Worm (Caenorhabditis elegans): ENCODE measurements around the gene irg-1.
"Not testable (repeated sequence)": the region's sequence is repeated elsewhere in the genome, so short reads cannot be mapped to it uniquely, and the experiment has no call there.

irg-1 gene

DNA sequence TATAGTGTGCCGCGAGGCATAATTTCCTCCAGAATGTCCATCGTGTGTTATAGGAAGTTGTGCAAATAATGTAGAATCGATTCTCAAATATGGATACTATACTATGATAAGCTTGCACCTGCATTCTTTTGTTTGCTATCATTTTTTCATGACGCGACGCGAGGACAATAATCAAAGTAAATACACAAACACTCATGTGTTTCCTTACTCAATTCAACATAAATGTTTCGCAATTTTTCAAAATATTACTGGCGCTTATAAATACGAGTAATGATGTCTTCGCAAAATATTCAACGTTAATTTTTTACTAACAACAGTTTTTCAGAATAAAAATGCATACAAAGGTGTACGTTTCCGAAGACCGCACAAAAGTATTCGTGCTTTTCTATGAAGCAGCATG lies at the start of gene irg-1:
irg-1 (plus strand) TSS at position 326 of the 400 bp plus-strand sequence.
- no peak for TF ChIP-seq unc-62 (GFP tag; optimal IDR thresholded peaks at IDR 0.05)

DNA sequence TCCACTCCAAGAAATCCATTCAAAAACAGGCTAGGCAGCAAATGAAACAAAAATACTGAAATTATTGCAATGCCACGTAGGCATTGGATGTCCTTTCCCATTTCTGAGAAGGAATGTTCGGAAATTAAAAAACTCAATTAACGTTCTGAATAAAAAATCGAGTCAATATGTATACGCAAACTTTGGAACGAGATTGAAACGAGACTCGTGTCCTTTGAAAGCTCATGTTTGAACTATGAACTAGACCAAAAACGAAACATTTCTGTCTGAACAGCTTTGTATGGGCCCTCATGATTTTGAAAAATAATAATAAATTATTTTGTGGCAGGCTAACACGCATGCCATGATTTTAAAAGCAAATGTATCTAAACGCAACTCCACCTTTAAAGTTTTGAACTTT lies 48.4 kb upstream of the irg-1 start, which contains the start of gene oac-2:
oac-2 (minus strand) TSS at position 101 of the 400 bp plus-strand sequence.
- no peak for TF ChIP-seq unc-62 (GFP tag; optimal IDR thresholded peaks at IDR 0.05)

DNA sequence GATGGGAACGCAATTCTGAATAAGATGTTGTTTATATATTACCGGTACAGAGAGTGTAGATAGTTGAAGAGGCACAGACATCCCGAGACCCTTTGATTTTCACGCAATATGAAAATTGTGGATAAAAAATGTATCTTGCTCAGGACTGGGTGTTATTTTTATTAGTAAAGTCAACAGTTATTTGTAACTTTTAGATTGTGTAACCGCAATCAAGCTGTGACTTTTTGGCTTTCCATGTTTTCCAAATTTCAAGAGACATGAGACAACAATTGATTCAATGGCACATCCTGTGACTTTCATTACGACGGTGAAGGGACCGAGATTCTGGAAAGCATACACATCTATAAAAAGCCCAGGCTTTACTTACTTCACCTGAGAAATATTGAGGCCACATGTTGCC lies 47.2 kb upstream of the irg-1 start:
- no peak for TF ChIP-seq unc-62 (GFP tag; optimal IDR thresholded peaks at IDR 0.05)

DNA sequence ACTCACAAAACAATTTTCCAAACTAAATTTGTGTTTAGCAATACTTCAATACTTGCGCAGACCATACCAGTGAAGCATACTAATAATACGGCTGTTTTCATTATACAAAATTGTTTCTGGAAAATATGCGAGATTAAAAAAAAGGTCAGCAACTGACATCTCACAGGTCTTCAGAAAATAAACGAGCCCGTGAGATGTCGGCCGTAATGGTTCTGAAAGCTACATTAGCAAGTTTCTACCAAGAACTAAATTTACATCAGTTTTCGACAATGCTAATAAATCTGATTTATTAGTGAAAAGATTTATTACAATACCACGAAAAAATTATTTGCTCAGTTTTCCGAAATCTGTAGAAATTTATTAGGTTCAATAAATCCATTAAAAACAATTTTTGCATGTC lies 45.9 kb upstream of the irg-1 start, which contains the start of gene srbc-31:
srbc-31 (minus strand) TSS at position 101 of the 400 bp plus-strand sequence.
- no peak for TF ChIP-seq unc-62 (GFP tag; optimal IDR thresholded peaks at IDR 0.05)

DNA sequence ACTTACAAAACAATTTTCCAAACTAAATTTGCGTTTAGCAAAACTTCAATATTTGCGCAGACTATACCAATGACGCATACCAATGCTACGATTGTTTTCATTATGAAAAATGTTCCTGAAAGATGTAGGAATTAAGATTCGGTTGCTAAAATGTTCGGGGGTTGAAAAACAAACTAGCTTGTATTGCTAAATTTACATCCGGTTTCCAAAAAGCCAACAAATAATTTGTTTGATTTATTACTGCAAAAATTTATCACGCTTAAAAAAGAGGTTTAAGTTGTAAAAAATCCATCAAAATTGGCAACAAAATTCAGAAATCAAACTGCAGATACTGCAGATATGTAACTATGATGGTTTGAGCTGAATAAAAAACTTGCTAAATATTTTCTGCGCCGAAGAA lies 43.0 kb upstream of the irg-1 start, which contains the start of gene srbc-30:
srbc-30 (minus strand) TSS at position 101 of the 400 bp plus-strand sequence.
- no peak for TF ChIP-seq unc-62 (GFP tag; optimal IDR thresholded peaks at IDR 0.05)

DNA sequence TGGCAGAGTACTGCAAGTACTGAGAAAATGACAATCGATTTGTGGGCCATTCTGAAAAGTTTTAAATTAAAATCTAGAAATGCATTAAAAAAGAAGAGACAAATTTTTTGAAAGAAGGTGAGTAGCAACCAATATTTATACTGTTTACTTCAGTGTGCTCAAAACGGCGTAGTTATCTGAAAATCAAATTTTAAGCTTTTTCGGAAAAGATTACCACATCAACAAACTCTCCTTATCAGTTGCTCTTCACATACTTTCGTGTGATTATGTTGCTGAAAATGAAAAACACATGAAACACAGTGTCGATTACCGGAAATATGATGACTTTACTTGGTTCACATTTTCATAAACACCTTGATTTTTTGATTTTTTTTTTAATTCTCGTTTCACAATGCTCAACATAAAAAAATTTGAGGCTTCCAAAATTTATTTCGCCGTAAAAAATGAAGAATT lies 40.8 kb upstream of the irg-1 start, which contains the start of gene lys-7:
lys-7 (minus strand) TSS at position 51 of the 453 bp plus-strand sequence.
- TF ChIP-seq unc-62 (GFP tag; optimal IDR thresholded peaks at IDR 0.05), result no peak

DNA sequence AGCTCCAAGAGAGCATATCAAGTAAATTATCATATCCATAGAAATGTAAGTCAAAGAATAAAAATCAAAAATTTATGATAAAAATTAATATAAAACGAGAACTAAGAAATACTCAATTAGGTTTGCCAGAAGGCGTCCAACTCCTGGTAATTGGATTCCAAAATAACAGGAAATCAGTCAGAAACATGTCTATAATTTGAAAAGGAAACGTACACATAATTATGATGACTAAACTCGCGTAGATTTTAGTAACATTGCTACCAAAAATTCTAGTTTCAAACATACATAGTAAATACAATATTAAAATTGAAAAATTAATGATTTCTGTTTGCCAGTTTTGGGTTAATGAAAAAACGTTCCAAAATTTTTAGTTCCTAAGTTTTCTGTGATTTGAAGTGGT lies 38.7 kb upstream of the irg-1 start, which contains the start of gene srbc-33:
srbc-33 (minus strand) TSS at position 101 of the 400 bp plus-strand sequence.
- no peak for TF ChIP-seq unc-62 (GFP tag; optimal IDR thresholded peaks at IDR 0.05)

DNA sequence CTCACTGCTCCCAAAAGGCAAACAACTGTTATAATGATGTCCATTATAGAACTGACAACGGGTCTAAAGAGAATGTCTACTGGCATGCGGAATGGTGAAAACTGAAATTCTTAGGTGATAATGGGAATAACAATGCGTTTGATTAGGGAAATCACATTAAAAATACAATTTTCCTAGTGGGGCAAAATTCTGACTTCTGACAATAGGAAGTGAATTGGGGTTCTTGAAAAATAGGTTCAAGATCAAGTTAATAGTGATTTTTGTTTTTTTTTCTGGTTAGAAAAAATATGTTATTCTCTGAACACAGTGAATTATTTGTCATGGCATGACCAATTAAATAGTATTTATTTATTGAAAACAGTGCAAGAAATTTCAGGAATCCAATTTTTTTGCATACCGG lies 36.5 kb upstream of the irg-1 start, which contains the start of gene srbc-32:
srbc-32 (minus strand) TSS at position 101 of the 400 bp plus-strand sequence.
- TF ChIP-seq unc-62 (GFP tag; optimal IDR thresholded peaks at IDR 0.05), result no peak

DNA sequence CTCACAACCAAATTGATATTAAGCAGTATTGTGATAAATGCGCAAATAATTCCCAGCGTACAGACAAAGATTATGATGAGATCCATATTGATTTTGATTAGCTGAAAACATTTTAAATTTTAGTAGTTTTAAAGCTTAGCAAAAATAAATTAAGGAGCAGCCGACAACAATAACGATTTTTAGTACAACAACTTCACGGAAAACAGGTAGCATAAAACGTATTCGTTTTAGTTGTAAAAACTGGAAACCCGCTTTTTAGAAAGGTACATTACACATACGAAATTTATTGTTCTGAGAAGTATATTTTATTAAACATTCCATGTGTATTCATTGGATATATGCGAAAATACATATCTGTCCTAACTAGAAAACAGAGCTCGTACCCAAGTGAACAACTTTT lies 33.0 kb upstream of the irg-1 start, which contains the start of gene srbc-36:
srbc-36 (minus strand) TSS at position 101 of the 400 bp plus-strand sequence.
- no peak for TF ChIP-seq unc-62 (GFP tag; optimal IDR thresholded peaks at IDR 0.05)

DNA sequence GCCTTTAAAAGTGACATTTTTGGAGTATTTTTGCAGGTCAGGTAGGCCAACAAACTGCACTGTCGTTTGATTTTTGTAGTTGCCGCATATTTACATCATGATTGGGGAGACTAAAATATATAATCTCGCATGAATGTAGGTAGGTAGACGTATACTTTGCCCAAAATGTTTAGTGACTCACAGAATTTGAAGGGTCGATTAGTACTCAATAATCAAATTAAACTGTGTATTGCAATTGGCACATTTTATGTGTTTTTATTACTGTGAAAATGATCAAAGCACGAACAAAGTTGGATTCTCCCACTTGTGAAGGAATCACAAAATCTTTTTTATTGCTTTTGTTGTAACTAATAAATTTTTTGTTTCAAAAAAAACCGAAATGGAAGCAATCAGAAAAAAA lies 26.5 kb upstream of the irg-1 start, which contains the start of gene C07G3.15:
C07G3.15 (minus strand) TSS at position 101 of the 400 bp plus-strand sequence.
- no peak for TF ChIP-seq unc-62 (GFP tag; optimal IDR thresholded peaks at IDR 0.05)

DNA sequence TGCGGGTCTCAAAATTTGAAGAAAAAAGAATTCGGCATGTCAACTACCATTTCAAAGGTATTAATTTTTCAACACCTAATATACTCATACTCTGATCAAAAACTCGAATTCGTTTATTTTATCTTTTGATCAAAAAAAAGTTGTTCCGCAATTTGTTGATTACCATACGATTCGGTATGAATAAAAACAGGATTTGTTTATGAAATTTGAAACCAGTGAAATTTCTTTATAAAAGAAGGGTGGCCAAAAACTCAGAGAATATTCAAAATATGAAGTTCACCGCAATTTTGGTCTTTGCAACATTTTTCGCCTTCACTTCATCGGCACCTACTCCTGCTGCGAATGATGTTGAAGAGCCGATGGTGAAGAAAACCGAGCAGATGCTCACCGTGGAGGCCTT lies 21.3 kb upstream of the irg-1 start, which contains the start of the genes C07G3.8 and C07G3.10:
C07G3.8 (minus strand) TSS at position 101 of the 400 bp plus-strand sequence.
C07G3.10 (plus strand) TSS at position 270 of the 400 bp plus-strand sequence.
- no peak for TF ChIP-seq unc-62 (GFP tag; optimal IDR thresholded peaks at IDR 0.05)

DNA sequence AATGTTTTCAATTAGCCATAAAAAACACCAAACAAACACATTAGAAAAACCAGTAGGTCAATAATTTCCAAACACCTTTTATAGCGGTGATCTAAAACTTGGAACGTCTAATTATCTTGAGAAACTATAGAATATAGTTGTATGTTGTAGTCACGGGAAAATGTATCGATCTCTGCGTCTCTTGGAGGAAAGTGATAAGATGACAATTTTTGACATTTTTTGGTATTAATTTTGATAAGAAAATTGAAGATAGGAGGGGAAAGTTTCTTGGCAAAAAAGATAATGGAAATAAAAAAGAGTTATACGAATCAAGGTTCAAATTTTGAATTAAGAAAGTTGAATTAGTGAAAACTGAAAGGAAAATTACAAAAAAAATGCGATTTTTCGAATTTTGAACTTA lies 17.6 kb upstream of the irg-1 start:
- no peak for TF ChIP-seq unc-62 (GFP tag; optimal IDR thresholded peaks at IDR 0.05)

DNA sequence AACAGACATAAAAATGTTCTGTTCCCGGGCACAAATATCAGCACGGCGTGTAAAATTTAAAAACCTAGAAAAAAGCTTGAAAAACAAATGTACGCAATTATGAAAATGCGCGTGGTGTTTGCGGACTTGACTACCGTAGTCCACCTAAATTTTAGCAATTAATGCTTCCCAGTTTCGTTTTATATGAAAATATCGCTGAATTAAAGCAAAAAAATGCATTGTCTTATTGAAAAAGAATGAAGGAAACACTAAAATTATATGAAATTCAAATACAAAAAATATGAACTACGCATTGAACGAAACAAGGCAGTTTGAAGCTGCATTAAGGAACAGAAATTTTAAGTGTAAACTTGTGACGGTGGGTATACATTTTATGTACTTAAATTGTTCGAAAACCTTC lies 17.1 kb upstream of the irg-1 start, which contains the start of gene ugt-64:
ugt-64 (minus strand) TSS at position 101 of the 400 bp plus-strand sequence.
- TF ChIP-seq unc-62 (GFP tag; optimal IDR thresholded peaks at IDR 0.05), result not testable (repeated sequence)

DNA sequence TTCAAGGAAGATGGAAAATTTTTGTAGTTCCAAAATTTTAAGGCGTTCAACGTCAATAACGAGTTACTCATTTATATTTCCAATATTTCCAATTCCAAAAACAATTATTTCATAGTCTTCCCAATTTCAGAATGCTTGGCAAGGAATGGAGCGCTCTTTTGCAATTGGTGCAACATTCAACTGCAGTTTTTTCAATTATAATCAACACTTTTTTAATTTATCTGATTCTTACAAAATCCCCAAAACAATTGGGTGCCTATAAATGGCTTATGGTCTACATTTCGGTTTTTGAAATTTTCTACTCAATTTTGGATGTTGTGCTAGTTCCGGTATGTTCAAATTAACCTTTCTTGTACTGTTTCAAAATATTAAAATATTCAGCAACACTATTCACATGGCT lies 15.7 kb upstream of the irg-1 start, which contains the start of gene str-225:
str-225 (plus strand) TSS at position 132 of the 400 bp plus-strand sequence.
- TF ChIP-seq unc-62 (GFP tag; optimal IDR thresholded peaks at IDR 0.05), result no peak

DNA sequence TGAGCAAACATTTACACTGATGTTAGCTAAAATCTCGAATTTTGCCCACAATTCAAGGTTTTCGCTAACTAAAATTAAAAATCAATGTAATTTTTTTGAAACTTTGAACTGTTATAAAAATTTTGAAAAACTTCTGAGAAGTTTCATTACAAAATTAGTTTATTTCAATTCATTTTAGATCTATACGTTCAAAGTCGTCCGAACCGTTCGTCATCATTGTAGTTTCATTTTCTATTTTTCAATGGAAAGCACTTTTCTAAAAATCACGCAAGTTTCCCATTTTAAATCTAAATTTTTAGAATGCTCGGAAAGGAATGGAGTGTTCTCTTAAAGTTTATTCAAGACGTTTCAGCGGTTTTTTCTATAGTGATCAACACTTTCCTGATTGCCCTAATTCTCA lies 13.5 kb upstream of the irg-1 start, which contains the start of gene str-228:
str-228 (plus strand) TSS at position 301 of the 400 bp plus-strand sequence.
- TF ChIP-seq unc-62 (GFP tag; optimal IDR thresholded peaks at IDR 0.05), result no peak

DNA sequence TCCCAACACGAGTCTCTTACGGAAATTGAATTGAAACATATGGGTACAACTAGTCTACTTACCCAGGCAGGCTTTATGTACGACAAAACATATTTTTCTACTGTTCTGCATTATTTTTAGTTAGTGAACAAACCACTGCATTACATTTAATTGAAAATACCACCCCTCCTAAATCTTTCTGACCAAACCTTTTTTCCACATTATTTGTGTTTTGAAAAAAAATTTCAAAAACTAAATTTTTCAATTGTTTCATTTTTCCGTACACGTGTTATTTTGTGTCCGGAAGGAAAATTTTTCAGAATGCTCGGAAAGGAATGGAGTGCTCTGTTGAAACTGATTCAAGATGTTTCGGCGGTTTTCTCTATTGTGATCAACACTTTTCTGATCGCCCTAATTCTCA lies 11.0 kb upstream of the irg-1 start, which contains the start of gene str-226:
str-226 (plus strand) TSS at position 301 of the 400 bp plus-strand sequence.
- no peak for TF ChIP-seq unc-62 (GFP tag; optimal IDR thresholded peaks at IDR 0.05)

DNA sequence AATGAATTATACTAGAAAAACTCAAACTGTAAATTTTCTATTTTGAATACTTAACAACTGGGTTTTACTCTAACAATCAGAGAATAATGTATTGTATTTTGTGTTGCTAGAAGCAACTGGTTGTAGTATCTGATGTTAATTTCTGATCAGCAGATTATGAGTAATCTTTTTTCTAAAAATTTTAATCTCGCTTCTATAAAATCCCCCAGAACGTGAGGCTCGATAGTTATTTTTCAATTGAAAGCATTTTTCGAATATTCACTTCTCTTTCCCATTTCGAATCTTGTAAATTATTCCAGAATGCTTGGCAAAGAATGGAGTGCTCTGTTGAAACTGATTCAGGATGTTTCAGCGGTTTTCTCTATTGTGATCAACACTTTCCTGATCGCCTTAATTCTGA lies 5.5 kb upstream of the irg-1 start, which contains the start of gene str-227:
str-227 (plus strand) TSS at position 301 of the 400 bp plus-strand sequence.
- no peak for TF ChIP-seq unc-62 (GFP tag; optimal IDR thresholded peaks at IDR 0.05)

Data from whole organism, dauer.